Worm (Caenorhabditis elegans) whole organism, L1 larva: ENCODE data around the gene ZK686.6.

ENCODE experiments used
- C16A3.4 ChIP-seq: fragments of 150-350 bp; optimal IDR thresholded peaks from 2 replicates; lab custom pipeline; 2014; ENCODE audit warnings: missing biosample characterization, missing genetic modification characterization
- C34B4.2 ChIP-seq: sonication (generic microtip); optimal IDR thresholded peaks from 2 replicates; lab custom pipeline; 2017; ENCODE audit warnings: mild to moderate bottlenecking, missing genetic modification characterization, missing compliant biosample characterization
- F16B12.6 ChIP-seq: fragments of 150-350 bp; optimal IDR thresholded peaks from 2 replicates; lab custom pipeline; 2014; ENCODE audit warnings: missing biosample characterization, missing genetic modification characterization
- Y116A8C.19 ChIP-seq: sonication (generic microtip); optimal IDR thresholded peaks from 2 replicates; lab custom pipeline; 2016; ENCODE audit warnings: missing compliant biosample characterization, missing genetic modification characterization, borderline replicate concordance
- aly-2 ChIP-seq: fragments of 150-350 bp; optimal IDR thresholded peaks from 2 replicates; lab custom pipeline; 2014; ENCODE audit warnings: missing biosample characterization, missing genetic modification characterization
- blmp-1 ChIP-seq: fragments of 150-350 bp; optimal IDR thresholded peaks from 2 replicates; lab custom pipeline; 2014; ENCODE audit warnings: missing biosample characterization, missing genetic modification characterization
- ceh-82 ChIP-seq, 3 experiments: fragments of 150-350 bp in 1 of 3; sonication (generic microtip) in 2 of 3; optimal IDR thresholded peaks; 2 replicates each; lab custom pipeline; 2014 to 2017; ENCODE audit warnings: missing biosample characterization in 3 of 3, missing genetic modification characterization in 3 of 3
- ceh-88 ChIP-seq: fragments of 200-800 bp; sonication (Bioruptor generic); IDR thresholded peaks from 2 replicates; pipeline ENCODE4 v1.3.6; 2022; ENCODE audit warnings: missing genetic modification characterization, missing compliant biosample characterization
- dpl-1 ChIP-seq, 3 experiments: fragments of 150-350 bp in 2 of 3; sonication (generic microtip) in 1 of 3; optimal IDR thresholded peaks; 2 replicates each; lab custom pipeline; 2014 to 2017; ENCODE audit warnings: missing biosample characterization in 3 of 3, missing genetic modification characterization in 3 of 3, missing genetic modification reagents in 3 of 3
- egl-13 ChIP-seq: sonication (generic microtip); optimal IDR thresholded peaks from 2 replicates; lab custom pipeline; 2016; ENCODE audit warnings: missing genotype, missing genetic modification reagents, missing genetic modification characterization, missing compliant biosample characterization
- elt-2 ChIP-seq: sonication (generic microtip); optimal IDR thresholded peaks from 2 replicates; lab custom pipeline; 2016; ENCODE audit warnings: missing genetic modification characterization, mild to moderate bottlenecking, inconsistent platforms, missing compliant biosample characterization, missing genetic modification reagents
- fkh-4 ChIP-seq: sonication (generic microtip); optimal IDR thresholded peaks from 2 replicates; lab custom pipeline; 2016; ENCODE audit warnings: missing compliant biosample characterization, missing genetic modification characterization, borderline replicate concordance
- fos-1 ChIP-seq: fragments of 150-350 bp; optimal IDR thresholded peaks from 2 replicates; lab custom pipeline; 2014; ENCODE audit warnings: missing biosample characterization, missing genetic modification characterization
- grh-1 ChIP-seq: fragments of 200-800 bp; sonication (Bioruptor generic); IDR thresholded peaks from 2 replicates; pipeline ENCODE4 v1.3.6; 2022; ENCODE audit warnings: missing genetic modification reagents, missing genetic modification characterization, missing compliant biosample characterization
- isw-1 ChIP-seq: fragments of 200-800 bp; sonication (Bioruptor generic); IDR thresholded peaks from 2 replicates; pipeline ENCODE4 v1.3.6; 2022; ENCODE audit warnings: missing genetic modification characterization, missing compliant biosample characterization
- jun-1 ChIP-seq: fragments of 150-350 bp; optimal IDR thresholded peaks from 2 replicates; lab custom pipeline; 2014; ENCODE audit warnings: missing biosample characterization, missing genetic modification reagents, missing genetic modification characterization
- lin-14 ChIP-seq: fragments of 200-800 bp; sonication (Bioruptor generic); optimal IDR thresholded peaks from 2 replicates; lab custom pipeline; 2018; ENCODE audit warnings: mild to moderate bottlenecking, missing genetic modification characterization, moderate library complexity, missing compliant biosample characterization
- lin-15B ChIP-seq: fragments of 150-350 bp; sonication (generic microtip); optimal IDR thresholded peaks from 3 replicates; lab custom pipeline; 2014; ENCODE audit warnings: missing biosample characterization, missing genetic modification characterization
- lin-35 ChIP-seq, 2 experiments: fragments of 150-350 bp; optimal IDR thresholded peaks; 2 replicates each; lab custom pipeline; 2014; ENCODE audit warnings: missing biosample characterization in 2 of 2, missing genetic modification characterization in 2 of 2, missing genetic modification reagents in 2 of 2
- lin-39 ChIP-seq: fragments of 150-350 bp; optimal IDR thresholded peaks from 2 replicates; lab custom pipeline; 2014; ENCODE audit warnings: missing biosample characterization, missing genetic modification reagents, missing genetic modification characterization
- lir-3 ChIP-seq: sonication (generic microtip); optimal IDR thresholded peaks from 2 replicates; lab custom pipeline; 2016; ENCODE audit warnings: mild to moderate bottlenecking, missing genetic modification characterization, moderate library complexity, missing compliant biosample characterization; ENCODE audit not compliant: poor library complexity
- mdl-1 ChIP-seq, 2 experiments: fragments of 150-350 bp; optimal IDR thresholded peaks; 2 replicates each; lab custom pipeline; 2014 to 2017; ENCODE audit warnings: missing biosample characterization in 2 of 2, missing genetic modification characterization in 2 of 2, inconsistent platforms in 1 of 2
- mep-1 ChIP-seq: fragments of 150-350 bp; optimal IDR thresholded peaks from 2 replicates; lab custom pipeline; 2014; ENCODE audit warnings: missing biosample characterization, missing genetic modification characterization
- nhr-11 ChIP-seq: fragments of 150-350 bp; optimal IDR thresholded peaks from 2 replicates; lab custom pipeline; 2014; ENCODE audit warnings: missing biosample characterization, missing genetic modification characterization
- nhr-19 ChIP-seq: fragments of 200-800 bp; sonication (Bioruptor generic); conservative IDR thresholded peaks from 2 replicates; pipeline ENCODE4 v1.3.6; 2022; ENCODE audit warnings: missing genetic modification characterization, missing compliant biosample characterization
- nhr-20 ChIP-seq: sonication (generic microtip); optimal IDR thresholded peaks from 2 replicates; lab custom pipeline; 2016; ENCODE audit warnings: mild to moderate bottlenecking, missing genetic modification characterization, missing compliant biosample characterization
- nhr-237 ChIP-seq: fragments of 150-350 bp; optimal IDR thresholded peaks from 2 replicates; lab custom pipeline; 2014; ENCODE audit warnings: missing biosample characterization, missing genetic modification characterization
- nhr-47 ChIP-seq: sonication (generic microtip); optimal IDR thresholded peaks from 2 replicates; lab custom pipeline; 2016; ENCODE audit warnings: mild to moderate bottlenecking, missing genetic modification characterization, moderate library complexity, missing compliant biosample characterization
- nhr-71 ChIP-seq: sonication (generic microtip); optimal IDR thresholded peaks from 2 replicates; lab custom pipeline; 2016; ENCODE audit warnings: mild to moderate bottlenecking, missing genetic modification characterization, moderate library complexity, missing compliant biosample characterization
- nhr-77 ChIP-seq: fragments of 150-350 bp; optimal IDR thresholded peaks from 2 replicates; lab custom pipeline; 2014; ENCODE audit warnings: missing biosample characterization, missing genetic modification characterization
- nhr-90 ChIP-seq: sonication (generic microtip); optimal IDR thresholded peaks from 2 replicates; lab custom pipeline; 2016; ENCODE audit warnings: mild to moderate bottlenecking, missing genetic modification characterization, missing compliant biosample characterization; ENCODE audit not compliant: poor library complexity
- pag-3 ChIP-seq: sonication (generic microtip); optimal IDR thresholded peaks from 2 replicates; lab custom pipeline; 2017; ENCODE audit warnings: missing genetic modification characterization, mild to moderate bottlenecking, missing compliant biosample characterization, antibody characterized with exemption, borderline replicate concordance; ENCODE audit not compliant: insufficient read depth
- skn-1 ChIP-seq: fragments of 150-350 bp; optimal IDR thresholded peaks from 2 replicates; lab custom pipeline; 2014; ENCODE audit warnings: missing biosample characterization, missing genetic modification characterization
- snpc-4 ChIP-seq: fragments of 150-350 bp; optimal IDR thresholded peaks from 2 replicates; lab custom pipeline; 2014; ENCODE audit warnings: missing biosample characterization, missing genetic modification characterization
- sup-37 ChIP-seq: fragments of 200-800 bp; sonication (Bioruptor generic); optimal IDR thresholded peaks from 2 replicates; lab custom pipeline; 2018; ENCODE audit warnings: mild to moderate bottlenecking, missing genetic modification characterization, missing compliant biosample characterization
- tbx-2 ChIP-seq: sonication (generic microtip); optimal IDR thresholded peaks from 2 replicates; lab custom pipeline; 2016; ENCODE audit warnings: missing genetic modification characterization, missing compliant biosample characterization
- unc-130 ChIP-seq: fragments of 150-350 bp; optimal IDR thresholded peaks from 2 replicates; lab custom pipeline; 2017; ENCODE audit warnings: missing biosample characterization, missing genetic modification characterization, inconsistent platforms
- unc-30 ChIP-seq: sonication (generic microtip); optimal IDR thresholded peaks from 2 replicates; lab custom pipeline; 2017; ENCODE audit warnings: missing biosample characterization, missing genetic modification characterization
- unc-62 ChIP-seq: fragments of 150-350 bp; optimal IDR thresholded peaks from 2 replicates; lab custom pipeline; 2014; ENCODE audit warnings: missing biosample characterization, missing genetic modification reagents, missing genetic modification characterization
- vab-15 ChIP-seq: sonication (generic microtip); optimal IDR thresholded peaks from 2 replicates; lab custom pipeline; 2017; ENCODE audit warnings: missing genotype, mild to moderate bottlenecking, missing genetic modification characterization, missing compliant biosample characterization
- xbp-1 ChIP-seq: sonication (generic microtip); optimal IDR thresholded peaks from 2 replicates; lab custom pipeline; 2016; ENCODE audit warnings: missing genetic modification characterization, missing compliant biosample characterization
- zip-4 ChIP-seq: fragments of 200-800 bp; sonication (Bioruptor generic); optimal IDR thresholded peaks from 2 replicates; lab custom pipeline; 2018; ENCODE audit warnings: mild to moderate bottlenecking, missing genetic modification characterization, moderate library complexity, missing compliant biosample characterization
- ztf-11 ChIP-seq, 2 experiments: sonication (generic microtip); optimal IDR thresholded peaks; 2 replicates each; lab custom pipeline; 2016 to 2017; ENCODE audit warnings: missing genetic modification characterization in 2 of 2, missing biosample characterization in 1 of 2, missing compliant biosample characterization in 1 of 2
- ztf-4 ChIP-seq: fragments of 150-350 bp; optimal IDR thresholded peaks from 2 replicates; lab custom pipeline; 2014; ENCODE audit warnings: missing biosample characterization, missing genetic modification characterization

Gene ZK686.6

ce11 chrIII:7769965-7770364, 2.8 kb downstream of the ZK686.6 start, which contains the start of gene snu-23 (continued):
- TF ChIP-seq unc-130 (tag; lab: Kevin White, UChicago) (peak; percentile 35), vab-15 (tag; lab: Kevin White, UChicago) (no peak), mdl-1 (tag; optimal IDR thresholded peaks at IDR 0.05; lab: Kevin White, UChicago) (peak in 1 of 2 experiments; percentile 15), nhr-11 (tag; lab: Kevin White, UChicago) (no peak), snpc-4 (no peak), xbp-1 (tag; lab: Kevin White, UChicago) (peak; percentile 9), fkh-4 (tag; lab: Kevin White, UChicago) (no peak), ceh-82 (tag; optimal IDR thresholded peaks at IDR 0.05; lab: Kevin White, UChicago) (peak in 1 of 3 experiments; percentile 51), lin-14 (GFP tag; lab: Kevin White, UChicago) (peak; percentile 24), ceh-88 (GFP tag; lab: Robert Waterston, UW) (no peak), Y116A8C.19 (tag; lab: Kevin White, UChicago) (no peak), nhr-71 (tag; lab: Kevin White, UChicago) (peak; percentile 10)

- TF ChIP-seq lin-15B (tag; lab: Kevin White, UChicago) (no peak), tbx-2 (tag; lab: Kevin White, UChicago) (no peak), isw-1 (no peak), F16B12.6 (tag; lab: Kevin White, UChicago) (no peak), blmp-1 (tag; lab: Kevin White, UChicago) (no peak), fos-1 (tag; lab: Kevin White, UChicago) (no peak), mep-1 (tag; lab: Kevin White, UChicago) (no peak), xbp-1 (tag; lab: Kevin White, UChicago) (no peak), lin-14 (GFP tag; lab: Kevin White, UChicago) (no peak), C34B4.2 (tag; lab: Kevin White, UChicago) (no peak), nhr-237 (tag; lab: Kevin White, UChicago) (no peak), nhr-77 (no peak), elt-2 (no peak), pag-3 (tag; lab: Kevin White, UChicago) (no peak), jun-1 (no peak), aly-2 (no peak), ztf-11 (tag; optimal IDR thresholded peaks at IDR 0.05; lab: Kevin White, UChicago) (no peak), lir-3 (tag; lab: Kevin White, UChicago) (no peak), unc-62 (GFP tag; lab: Kevin White, UChicago) (no peak), zip-4 (GFP tag; lab: Kevin White, UChicago) (no peak)
- TF ChIP-seq, all 84 proteins: peak for 0
Observed at ce11 chrIII:7768963-7769362, 3.8 kb downstream of the ZK686.6 start, which contains the start of gene ZK686.3. ZK686.3 (minus strand) TSS chrIII:7769063.

DNA sequence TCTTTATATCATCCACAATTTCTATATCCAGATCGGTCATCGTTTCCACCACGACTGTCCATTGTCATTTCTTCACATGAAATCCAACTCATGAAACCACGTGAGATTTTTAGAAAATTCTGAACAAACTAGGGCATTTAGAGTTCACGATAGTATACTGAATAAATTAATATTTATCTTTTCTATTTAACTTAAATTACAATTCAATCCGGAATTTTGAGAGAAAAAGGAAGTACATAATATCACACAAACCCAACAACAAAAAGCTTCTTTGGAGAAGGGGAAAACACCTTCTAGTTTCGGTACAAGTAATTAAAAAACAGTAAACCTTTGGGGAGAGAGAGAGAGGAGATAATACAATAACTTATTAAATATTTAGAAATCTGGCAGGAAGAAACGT, 5.4 kb downstream of the ZK686.6 start, which contains the start of gene ZK686.5:
ZK686.5 (minus strand) TSS at position 101 of the 400 bp plus-strand sequence.
- TF ChIP-seq grh-1 (GFP tag; lab: Robert Waterston, UW) (no peak), C34B4.2 (tag; lab: Kevin White, UChicago) (no peak), ztf-4 (tag; lab: Kevin White, UChicago) (no peak), zip-4 (GFP tag; lab: Kevin White, UChicago) (no peak)

DNA sequence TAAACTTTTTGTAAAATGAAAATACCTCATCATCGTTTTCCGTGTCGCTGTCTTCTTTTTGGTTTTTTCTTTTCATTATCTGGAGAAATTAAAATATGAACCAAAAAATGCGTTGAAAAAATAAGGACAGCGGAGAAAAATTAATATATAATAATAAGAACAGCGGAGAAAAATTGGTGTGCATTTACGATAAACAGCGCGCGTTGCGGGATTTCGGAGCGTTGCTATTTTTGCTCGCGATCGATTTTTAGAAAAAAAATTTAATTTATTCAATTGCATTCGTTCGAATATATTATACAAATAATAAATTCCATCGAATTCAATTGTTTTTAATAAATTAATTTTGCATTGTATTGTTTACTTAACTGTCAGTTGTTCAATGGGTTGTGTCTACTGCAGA, 6.8 kb downstream of the ZK686.6 start, which contains the start of gene ZK686.2:
ZK686.2 (minus strand) TSS at position 79 of the 400 bp plus-strand sequence.
- peak; percentile 4; the same call in 1 of the 2 replicates for TF ChIP-seq nhr-19 (GFP tag; lab: Robert Waterston, UW)
- TF ChIP-seq nhr-47 (tag; lab: Kevin White, UChicago) = peak; percentile 27
- peak; percentile 25 for TF ChIP-seq lin-39 (tag; lab: Kevin White, UChicago)
- TF ChIP-seq lin-35 (GFP tag; optimal IDR thresholded peaks at IDR 0.05; lab: Kevin White, UChicago) = peak; percentile 16 to 37
- peak; percentile 27 for TF ChIP-seq lin-15B (tag; lab: Kevin White, UChicago)
- TF ChIP-seq skn-1 = peak; percentile 11
- peak; percentile 42 for TF ChIP-seq blmp-1 (tag; lab: Kevin White, UChicago)
- peak in 2 of 3 experiments; percentile 19 to 61 for TF ChIP-seq dpl-1 (GFP tag; optimal IDR thresholded peaks at IDR 0.05; lab: Kevin White, UChicago)
- TF ChIP-seq unc-30 = no peak
- TF ChIP-seq xbp-1 (tag; lab: Kevin White, UChicago) = peak; percentile 33
- TF ChIP-seq F16B12.6 (tag; lab: Kevin White, UChicago) = peak; percentile 29
- peak; percentile 37 for TF ChIP-seq lin-14 (GFP tag; lab: Kevin White, UChicago)
- peak; percentile 5 for TF ChIP-seq nhr-90
- TF ChIP-seq nhr-71 (tag; lab: Kevin White, UChicago) = peak; percentile 48
- TF ChIP-seq sup-37 (GFP tag; lab: Kevin White, UChicago) = no peak
- TF ChIP-seq unc-130 (tag; lab: Kevin White, UChicago) = no peak
- peak in 2 of 3 experiments; percentile 4 to 22 for TF ChIP-seq ceh-82 (tag; optimal IDR thresholded peaks at IDR 0.05; lab: Kevin White, UChicago)
- TF ChIP-seq nhr-20 (tag; lab: Kevin White, UChicago) = peak; percentile 28
- TF ChIP-seq egl-13 (tag; lab: Kevin White, UChicago) = peak; percentile 21
- peak; percentile 10; the same call in 1 of the 2 replicates for TF ChIP-seq isw-1
- no peak for TF ChIP-seq ztf-11 (tag; optimal IDR thresholded peaks at IDR 0.05; lab: Kevin White, UChicago)
- TF ChIP-seq grh-1 (GFP tag; lab: Robert Waterston, UW) = no peak
- peak; percentile 31 for TF ChIP-seq C16A3.4
